Worm (Caenorhabditis elegans) whole organism, midembryonic: ENCODE results near the gene hpr-17.

ENCODE experiments used
- T22C8.4 ChIP-seq: fragments of 200-800 bp; sonication (Bioruptor generic); IDR thresholded peaks from 2 replicates; pipeline ENCODE4 v1.3.6; 2022; ENCODE audit warnings: missing genetic modification characterization, missing compliant biosample characterization
- cog-1 ChIP-seq: sonication (generic microtip); optimal IDR thresholded peaks from 2 replicates; lab custom pipeline; 2016; ENCODE audit warnings: missing genetic modification characterization, missing compliant biosample characterization
- flt-1 ChIP-seq: fragments of 200-800 bp; sonication (Bioruptor generic); IDR thresholded peaks from 2 replicates; pipeline ENCODE4 v1.3.6; 2022; ENCODE audit warnings: missing genetic modification characterization, missing compliant biosample characterization
- klf-2 ChIP-seq: fragments of 200-800 bp; sonication (Bioruptor generic); conservative IDR thresholded peaks from 2 replicates; pipeline ENCODE4 v1.3.6; 2022; ENCODE audit warnings: missing genetic modification reagents, missing genetic modification characterization, missing compliant biosample characterization
- med-1 ChIP-seq: sonication (generic microtip); optimal IDR thresholded peaks from 2 replicates; lab custom pipeline; 2017; ENCODE audit warnings: missing genetic modification characterization, mild to moderate bottlenecking, missing compliant biosample characterization, antibody characterized with exemption, missing genetic modification reagents; ENCODE audit not compliant: insufficient read depth
- ref-1 ChIP-seq: fragments of 200-800 bp; sonication (Bioruptor generic); conservative IDR thresholded peaks from 2 replicates; pipeline ENCODE4 v1.3.6; 2022; ENCODE audit warnings: missing genetic modification reagents, missing genetic modification characterization, missing compliant biosample characterization
- tab-1 ChIP-seq: fragments of 200-800 bp; sonication (Bioruptor generic); IDR thresholded peaks from 2 replicates; pipeline ENCODE4 v1.3.6; 2022; ENCODE audit warnings: missing genetic modification characterization, missing compliant biosample characterization
- ztf-23 ChIP-seq: fragments of 200-800 bp; sonication (Bioruptor generic); IDR thresholded peaks from 2 replicates; pipeline ENCODE4 v1.3.6; 2022; ENCODE audit warnings: missing genetic modification reagents, missing genetic modification characterization, missing compliant biosample characterization
- ztf-29 ChIP-seq: fragments of 200-800 bp; sonication (Bioruptor generic); IDR thresholded peaks from 2 replicates; pipeline ENCODE4 v1.3.6; 2022; ENCODE audit warnings: missing genetic modification reagents, missing genetic modification characterization, missing compliant biosample characterization

hpr-17 gene

DNA sequence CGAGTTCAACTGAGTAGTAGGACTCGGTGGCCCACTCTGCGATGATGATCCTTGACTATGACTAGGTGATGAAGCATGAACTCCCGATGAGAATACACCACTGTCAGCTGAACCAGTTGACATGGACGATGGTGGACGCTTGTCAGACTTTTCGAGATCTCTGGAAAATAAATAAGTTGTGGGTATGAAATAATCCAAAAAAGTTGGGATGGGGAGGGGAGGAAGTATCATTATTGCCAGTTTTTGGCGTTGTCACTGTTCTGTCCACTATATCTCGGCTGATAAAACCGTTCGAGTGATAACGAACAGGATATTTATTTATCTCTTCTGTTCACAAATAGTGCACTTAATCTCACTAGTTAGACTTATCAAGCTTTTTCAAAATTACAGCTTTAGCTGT is 7.2 kb upstream of the hpr-17 start:
- no peak for TF ChIP-seq flt-1

DNA sequence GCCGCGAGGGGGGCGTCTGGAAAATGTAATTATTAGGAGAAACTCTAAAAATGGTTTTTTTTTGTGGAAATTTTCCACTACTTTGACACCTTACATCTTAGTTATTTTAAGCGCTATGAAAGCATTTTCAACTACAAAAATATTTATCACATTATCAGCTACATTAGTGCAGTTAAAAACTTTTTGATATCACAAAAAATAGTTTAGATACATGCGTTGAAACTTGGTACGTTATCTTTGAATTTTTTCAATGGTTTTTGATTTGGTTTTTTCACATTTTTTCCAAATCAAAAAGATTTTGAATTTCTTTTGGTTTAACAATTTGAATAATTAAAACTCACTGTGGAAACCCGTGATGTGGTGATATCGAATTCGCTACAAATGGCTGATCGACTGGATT is 6.2 kb upstream of the hpr-17 start:
- TF ChIP-seq klf-2 (no peak), ztf-29 (GFP tag; lab: Robert Waterston, UW) (no peak), T22C8.4 (no peak), med-1 (no peak)

DNA sequence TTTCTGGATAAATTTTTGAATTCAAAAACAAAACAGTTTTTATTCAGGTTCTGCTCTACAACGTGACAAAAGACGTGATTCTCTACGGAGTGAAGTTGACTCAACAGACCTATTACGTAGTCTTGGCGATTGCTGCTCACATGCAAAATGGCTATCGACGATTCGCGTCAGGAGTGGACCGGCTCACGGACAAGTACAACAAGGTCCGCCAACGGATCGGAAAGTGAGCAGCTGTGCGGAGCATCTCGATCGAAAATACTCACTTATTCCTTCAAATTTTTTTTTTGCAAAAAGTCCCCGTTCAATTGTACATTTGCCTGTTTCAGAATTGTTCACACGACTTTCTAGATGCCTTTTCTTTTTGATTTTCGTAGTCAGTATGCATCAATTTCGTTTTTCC is 3.0 kb upstream of the hpr-17 start:
- TF ChIP-seq flt-1 (no peak), tab-1 (no peak), ztf-29 (GFP tag; lab: Robert Waterston, UW) (no peak), T22C8.4 (no peak), med-1 (no peak), ref-1 (GFP tag; lab: Robert Waterston, UW) (no peak), cog-1 (tag; lab: Kevin White, UChicago) (no peak), klf-2 (no peak), ztf-23 (no peak)

DNA sequence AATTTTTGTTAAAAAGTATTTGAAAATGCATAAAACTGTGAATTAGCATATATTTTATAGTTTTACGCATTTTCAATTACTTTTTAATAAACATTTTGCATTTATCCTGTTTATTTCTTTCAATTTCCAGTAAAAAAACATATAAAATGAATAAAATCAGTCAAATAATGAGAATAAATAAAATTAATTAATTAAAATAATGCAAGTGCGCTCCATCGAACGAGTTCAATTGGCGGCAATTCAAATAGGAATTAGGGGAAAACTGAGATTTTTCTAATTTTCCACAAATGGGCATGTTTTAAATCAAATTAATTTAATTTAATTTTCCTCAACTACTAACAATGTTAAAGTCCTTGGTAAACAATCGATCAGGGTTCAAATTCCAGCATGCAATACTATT is 776 bp downstream of the hpr-17 start:
- TF ChIP-seq ztf-29 (GFP tag; lab: Robert Waterston, UW) (no peak), ref-1 (GFP tag; lab: Robert Waterston, UW) (no peak), ztf-23 (no peak), flt-1 (no peak), klf-2 (no peak), cog-1 (tag; lab: Kevin White, UChicago) (no peak), T22C8.4 (no peak), tab-1 (no peak), med-1 (no peak)

DNA sequence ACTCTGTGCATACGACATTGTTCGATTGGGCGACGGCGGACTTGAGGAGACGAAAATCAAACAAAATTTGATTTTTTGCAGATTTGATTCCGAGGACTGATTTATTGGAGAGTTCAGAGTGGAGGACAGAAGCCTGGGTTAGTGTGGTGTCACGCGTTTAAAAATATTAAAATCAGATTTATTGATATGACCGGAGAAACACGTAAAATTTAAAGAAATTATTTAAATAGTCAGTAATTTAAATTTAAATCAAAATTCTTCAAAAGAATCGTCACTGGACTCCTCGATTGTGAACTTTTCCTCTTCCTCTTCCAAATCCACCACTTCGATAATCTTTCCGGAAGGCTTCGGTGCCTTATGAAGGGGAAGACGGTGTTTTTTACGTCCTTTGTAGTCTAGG is 3.5 kb downstream of the hpr-17 start, which contains the start of gene spe-18:
TSS of gene spe-18 (minus strand) at position 101 of the 400 bp plus-strand sequence.
- TF ChIP-seq flt-1 = no peak
- TF ChIP-seq ztf-29 (GFP tag; lab: Robert Waterston, UW) = no peak

DNA sequence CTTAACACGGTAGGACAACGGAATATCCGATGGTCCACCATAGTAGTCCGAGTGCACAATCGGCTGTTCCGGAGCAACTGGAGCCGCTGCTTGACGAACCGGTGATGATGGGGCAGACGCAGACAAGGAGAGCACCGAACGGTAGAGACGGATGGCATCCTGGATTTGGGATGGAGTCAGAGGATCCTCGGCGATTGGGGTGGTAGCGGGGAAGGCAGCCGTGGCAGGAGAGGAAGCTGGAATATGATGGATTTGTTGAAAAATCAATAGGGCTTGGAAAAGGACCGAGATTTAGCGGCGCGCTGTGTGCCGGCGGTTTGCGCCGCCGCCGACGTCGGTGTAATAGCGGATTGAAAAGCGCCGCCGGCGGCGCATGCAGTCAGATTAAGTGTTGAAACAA is 4.4 kb downstream of the hpr-17 start:
- no peak for TF ChIP-seq ztf-23
- no peak for TF ChIP-seq flt-1

DNA sequence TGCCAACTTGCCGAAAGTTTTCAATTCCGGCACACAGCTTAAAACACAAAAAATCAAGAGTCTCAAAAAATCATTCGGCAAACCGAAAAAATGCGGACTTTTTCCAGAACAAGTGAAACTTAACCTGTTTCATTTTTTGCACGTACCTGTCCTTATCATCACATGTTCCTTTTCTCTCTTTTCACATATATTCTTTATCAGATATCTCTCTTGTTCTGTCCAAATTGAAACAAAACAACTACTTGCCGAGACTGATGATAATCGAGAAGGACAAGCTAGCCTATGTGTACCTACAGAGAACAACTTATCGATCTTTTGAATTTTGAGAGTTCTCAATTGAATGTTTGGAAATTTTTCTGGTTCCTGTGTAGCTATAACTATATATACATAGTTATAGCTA is 6.9 kb downstream of the hpr-17 start:
- no peak for TF ChIP-seq flt-1
- TF ChIP-seq ref-1 (GFP tag; lab: Robert Waterston, UW) = no peak
- no peak for TF ChIP-seq T22C8.4

DNA sequence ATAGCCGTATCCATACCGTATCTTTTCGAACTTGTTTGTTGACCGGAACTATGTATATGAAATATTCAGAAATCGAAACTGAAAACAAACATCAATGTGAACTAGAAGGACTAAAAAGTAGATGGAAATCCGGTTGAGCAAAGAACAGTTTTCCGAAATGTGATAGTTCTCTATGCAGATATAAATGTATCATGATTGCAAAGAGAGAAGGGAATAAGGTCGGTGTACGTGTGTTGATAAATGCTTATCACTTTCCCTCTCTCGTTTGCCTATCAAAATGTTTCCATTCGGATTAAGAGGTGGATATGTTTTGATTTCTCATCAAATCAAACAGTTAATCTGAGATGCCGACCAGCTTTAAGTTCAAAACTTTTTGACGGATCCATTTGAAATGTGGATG is 8.6 kb downstream of the hpr-17 start:
- no peak for TF ChIP-seq cog-1 (tag; lab: Kevin White, UChicago)

DNA sequence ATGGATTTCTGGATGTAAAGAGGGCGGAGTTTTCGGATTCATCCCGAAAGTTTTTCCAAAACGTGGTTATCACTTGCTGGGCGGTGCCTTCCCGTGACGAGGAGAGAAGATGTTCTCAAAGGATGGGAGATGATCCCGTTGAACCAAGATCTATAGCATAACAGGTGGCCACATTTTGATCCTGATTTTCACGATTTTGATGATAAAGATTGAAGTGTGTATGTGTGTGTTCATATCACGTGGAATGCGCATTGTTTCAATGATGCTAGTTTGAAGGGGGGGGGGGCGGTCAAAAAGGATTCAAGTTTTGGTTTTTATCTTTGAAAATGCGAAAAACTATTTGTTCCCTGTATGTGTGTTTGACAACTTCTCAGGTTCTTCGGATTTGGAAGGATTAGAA is 11.6 kb downstream of the hpr-17 start, which contains the start of gene mltn-1:
TSS of gene mltn-1 (minus strand) at position 22 of the 400 bp plus-strand sequence.
- TF ChIP-seq cog-1 (tag; lab: Kevin White, UChicago) (no peak), ref-1 (GFP tag; lab: Robert Waterston, UW) (no peak), med-1 (no peak), ztf-29 (GFP tag; lab: Robert Waterston, UW) (no peak), T22C8.4 (no peak), tab-1 (no peak), ztf-23 (no peak), flt-1 (no peak), klf-2 (no peak)

DNA sequence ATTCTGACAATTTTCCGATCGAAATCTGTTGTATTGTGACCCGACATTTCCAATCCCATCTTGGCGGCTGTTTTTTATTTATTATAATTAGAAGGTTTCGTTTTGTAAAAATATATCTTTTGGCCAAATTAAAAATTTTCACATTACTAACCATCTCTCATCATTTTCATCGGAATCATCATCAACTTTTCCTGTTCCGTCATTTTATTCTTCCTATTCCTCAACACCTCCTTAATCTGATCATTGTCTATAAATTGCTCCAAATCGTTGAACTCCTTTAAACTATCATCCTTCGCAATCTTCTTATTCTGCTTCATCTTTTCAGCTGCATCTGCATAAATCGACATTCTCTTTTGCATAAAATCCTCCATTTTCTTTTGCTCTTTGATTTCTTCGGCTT is 14.5 kb downstream of the hpr-17 start:
- TF ChIP-seq ztf-29 (GFP tag; lab: Robert Waterston, UW) (no peak), flt-1 (no peak), klf-2 (no peak), ref-1 (GFP tag; lab: Robert Waterston, UW) (no peak), tab-1 (no peak), med-1 (no peak), T22C8.4 (no peak), cog-1 (tag; lab: Kevin White, UChicago) (no peak), ztf-23 (no peak)

DNA sequence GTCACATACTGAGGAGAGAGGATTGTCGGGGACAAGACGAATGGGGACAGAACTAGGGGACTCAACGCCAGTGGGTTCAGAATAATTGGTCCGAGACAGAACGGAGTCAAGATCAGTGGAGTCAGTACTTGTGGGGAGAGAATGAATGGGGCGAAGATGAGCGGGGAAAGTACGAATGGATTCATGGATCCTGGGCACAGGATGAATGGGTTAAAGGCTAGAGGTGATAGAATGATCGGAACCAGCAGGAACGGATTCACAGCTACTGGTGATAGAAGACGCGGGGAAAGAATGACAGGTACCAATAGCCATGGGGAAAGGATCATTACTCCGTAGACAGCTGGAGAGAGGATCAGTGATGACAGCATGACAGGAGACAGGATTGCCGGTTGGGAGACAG is 17.3 kb downstream of the hpr-17 start:
- TF ChIP-seq T22C8.4 (no peak), cog-1 (tag; lab: Kevin White, UChicago) (no peak), tab-1 (no peak), ztf-23 (no peak), ref-1 (GFP tag; lab: Robert Waterston, UW) (no peak), flt-1 (no peak), med-1 (no peak), klf-2 (no peak), ztf-29 (GFP tag; lab: Robert Waterston, UW) (no peak)

DNA sequence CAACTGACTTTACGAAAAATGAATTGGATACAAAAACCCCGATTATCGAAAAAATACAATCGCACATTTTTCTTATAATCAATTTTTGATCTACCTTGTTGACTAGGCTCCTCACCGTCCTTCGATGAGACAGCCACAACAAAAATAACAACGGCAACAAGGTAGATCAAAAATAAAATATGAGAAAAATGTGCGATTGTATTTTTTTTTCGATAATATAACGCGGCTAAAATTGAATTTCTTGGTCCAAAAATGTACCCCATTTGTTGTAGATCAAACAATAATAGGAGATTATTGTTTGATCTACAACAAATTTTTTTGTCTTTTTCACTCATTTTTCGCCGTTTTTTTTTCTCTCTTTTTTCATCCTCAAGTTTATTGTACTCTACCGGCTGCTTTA is 26.3 kb downstream of the hpr-17 start:
- TF ChIP-seq ztf-23 (no peak), ref-1 (GFP tag; lab: Robert Waterston, UW) (no peak), med-1 (no peak), flt-1 (no peak), T22C8.4 (no peak), ztf-29 (GFP tag; lab: Robert Waterston, UW) (no peak), klf-2 (no peak), tab-1 (no peak), cog-1 (tag; lab: Kevin White, UChicago) (no peak)

DNA sequence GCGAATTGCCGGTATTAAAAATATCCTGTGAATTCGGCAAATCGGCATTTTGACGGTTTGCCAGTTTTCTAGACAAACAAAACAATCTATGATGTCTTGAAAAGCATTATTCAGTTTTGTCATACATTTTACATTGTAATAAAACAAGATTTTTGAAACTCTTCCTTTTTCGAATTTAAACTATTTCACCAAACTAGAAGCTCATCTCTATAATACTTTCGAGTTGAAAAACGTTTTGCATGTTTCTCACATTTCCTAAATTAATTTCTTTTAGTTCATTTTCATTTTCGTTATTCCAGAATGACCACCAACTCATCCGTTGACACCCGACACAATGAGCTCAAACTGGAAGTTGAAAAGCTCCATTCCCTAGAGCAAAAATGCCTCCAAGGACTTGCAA is 27.2 kb downstream of the hpr-17 start, which contains the start of gene F29C12.6:
TSS of gene F29C12.6 (plus strand) at position 301 of the 400 bp plus-strand sequence.
- TF ChIP-seq ztf-29 (GFP tag; lab: Robert Waterston, UW) = no peak
- no peak for TF ChIP-seq ztf-23
- TF ChIP-seq med-1 = no peak
- no peak for TF ChIP-seq ref-1 (GFP tag; lab: Robert Waterston, UW)
- no peak for TF ChIP-seq klf-2
- TF ChIP-seq tab-1 = no peak
- TF ChIP-seq flt-1 = no peak
- TF ChIP-seq cog-1 (tag; lab: Kevin White, UChicago) = no peak
- no peak for TF ChIP-seq T22C8.4
